Worm (Caenorhabditis elegans): ENCODE data around the gene nlp-51.

DNA sequence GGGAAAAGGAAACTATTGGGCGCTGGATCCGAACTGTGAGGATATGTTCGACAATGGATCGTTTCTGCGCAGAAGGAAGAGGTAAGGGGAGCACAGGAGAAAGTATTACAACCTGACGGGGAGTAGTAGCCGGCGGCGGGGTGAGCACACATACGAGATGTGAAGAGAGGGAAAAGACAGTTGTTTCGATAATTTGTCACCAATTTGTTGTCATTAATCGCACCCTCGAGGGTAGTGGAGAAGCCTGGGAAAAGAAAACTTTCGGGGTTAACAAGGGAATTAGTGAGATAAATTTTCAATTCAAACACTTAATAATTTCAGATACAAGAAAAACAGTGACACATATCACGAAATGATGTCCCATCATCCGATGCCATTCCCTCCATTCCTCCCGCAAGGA is 36.5 kb downstream of the nlp-51 start:
- TF ChIP-seq tbx-2 (tag; optimal IDR thresholded peaks at IDR 0.05) = no peak
- no peak for TF ChIP-seq ama-1 (optimal IDR thresholded peaks at IDR 0.05)
- TF ChIP-seq R02D3.7 (tag; optimal IDR thresholded peaks at IDR 0.05) = no peak
- no peak for TF ChIP-seq nhr-76 (tag; optimal IDR thresholded peaks at IDR 0.05)
- no peak for TF ChIP-seq unc-62 (GFP tag; optimal IDR thresholded peaks at IDR 0.05)

Measured in whole organism, L3 larva.